Worm (Caenorhabditis elegans): Measurements from ENCODE around the gene F56D5.6.

Gene F56D5.6

ce11 chrIV:9422408-9422807 lies 20.7 kb downstream of the F56D5.6 start, which contains the start of gene F56D5.9:
F56D5.9 (minus strand) TSS chrIV:9422508.
- TF ChIP-seq nhr-237 (tag; optimal IDR thresholded peaks at IDR 0.05), result no peak
- no peak for TF ChIP-seq tbx-8 (GFP tag; optimal IDR thresholded peaks at IDR 0.05)
- TF ChIP-seq sptf-1 (tag; optimal IDR thresholded peaks at IDR 0.05), result no peak
- no peak for TF ChIP-seq snpc-4 (tag; optimal IDR thresholded peaks at IDR 0.05)
- TF ChIP-seq lin-32 (GFP tag; optimal IDR thresholded peaks at IDR 0.05), result no peak
- no peak for TF ChIP-seq unc-62 (GFP tag; optimal IDR thresholded peaks at IDR 0.05)
- TF ChIP-seq elt-1 (tag; optimal IDR thresholded peaks at IDR 0.05; ENCODE audit: borderline replicate concordance, insufficient read depth), result no peak
- no peak for TF ChIP-seq M03D4.4 (tag; optimal IDR thresholded peaks at IDR 0.05)
- TF ChIP-seq cnd-1 (tag; optimal IDR thresholded peaks at IDR 0.05), result no peak
- TF ChIP-seq ces-1 (GFP tag; optimal IDR thresholded peaks at IDR 0.05), result no peak
- TF ChIP-seq ham-2 (GFP tag; optimal IDR thresholded peaks at IDR 0.05), result no peak
- TF ChIP-seq blmp-1 (tag; optimal IDR thresholded peaks at IDR 0.05), result no peak
- TF ChIP-seq lsy-2 (tag; optimal IDR thresholded peaks at IDR 0.05), result no peak
- TF ChIP-seq nhr-12 (tag; optimal IDR thresholded peaks at IDR 0.05), result no peak

ce11 chrIV:9423095-9423494 lies 21.4 kb downstream of the F56D5.6 start, which contains the start of gene srxa-2:
srxa-2 (plus strand) TSS chrIV:9423395.
- TF ChIP-seq nhr-2 (tag; optimal IDR thresholded peaks at IDR 0.05), result no peak
- no peak for TF ChIP-seq bed-3 (GFP tag; optimal IDR thresholded peaks at IDR 0.05)
- no peak for TF ChIP-seq mep-1 (tag; optimal IDR thresholded peaks at IDR 0.05)
- TF ChIP-seq hlh-1 (tag; optimal IDR thresholded peaks at IDR 0.05), result no peak
- no peak for TF ChIP-seq ces-1 (GFP tag; optimal IDR thresholded peaks at IDR 0.05)
- no peak for TF ChIP-seq mls-2 (tag; optimal IDR thresholded peaks at IDR 0.05)
- TF ChIP-seq cnd-1 (tag; optimal IDR thresholded peaks at IDR 0.05), result no peak
- no peak for TF ChIP-seq nhr-28 (tag; optimal IDR thresholded peaks at IDR 0.05)
- TF ChIP-seq ceh-83 (GFP tag; optimal IDR thresholded peaks at IDR 0.05), result no peak
- TF ChIP-seq zip-8 (tag; optimal IDR thresholded peaks at IDR 0.05), result no peak
- no peak for TF ChIP-seq unc-39 (tag; optimal IDR thresholded peaks at IDR 0.05)
- no peak for TF ChIP-seq elt-3 (tag; optimal IDR thresholded peaks at IDR 0.05)
- no peak for TF ChIP-seq ceh-39 (tag; optimal IDR thresholded peaks at IDR 0.05)
- no peak for TF ChIP-seq nhr-76 (tag; optimal IDR thresholded peaks at IDR 0.05)
- TF ChIP-seq ham-2 (GFP tag; optimal IDR thresholded peaks at IDR 0.05), result no peak
- TF ChIP-seq unc-62 (GFP tag; optimal IDR thresholded peaks at IDR 0.05), result no peak
- TF ChIP-seq lsy-2 (tag; optimal IDR thresholded peaks at IDR 0.05), result no peak
- no peak for TF ChIP-seq lin-32 (GFP tag; optimal IDR thresholded peaks at IDR 0.05)
- no peak for TF ChIP-seq pha-4 (tag; optimal IDR thresholded peaks at IDR 0.05)

ce11 chrIV:9427959-9428358 lies 26.2 kb downstream of the F56D5.6 start, which contains the start of gene F59B8.1:
F59B8.1 (plus strand) TSS chrIV:9428259.
- TF ChIP-seq unc-62 (GFP tag; optimal IDR thresholded peaks at IDR 0.05) (no peak), M03D4.4 (tag; optimal IDR thresholded peaks at IDR 0.05) (no peak), lin-32 (GFP tag; optimal IDR thresholded peaks at IDR 0.05) (no peak), bed-3 (GFP tag; optimal IDR thresholded peaks at IDR 0.05) (no peak), nhr-237 (tag; optimal IDR thresholded peaks at IDR 0.05) (no peak), nhr-12 (tag; optimal IDR thresholded peaks at IDR 0.05) (no peak), nhr-28 (tag; optimal IDR thresholded peaks at IDR 0.05) (no peak), unc-39 (tag; optimal IDR thresholded peaks at IDR 0.05) (no peak), ceh-43 (GFP tag; optimal IDR thresholded peaks at IDR 0.05) (no peak), sem-2 (GFP tag; optimal IDR thresholded peaks at IDR 0.05) (no peak), pha-4 (tag; optimal IDR thresholded peaks at IDR 0.05) (no peak), nhr-2 (tag; optimal IDR thresholded peaks at IDR 0.05) (no peak), drap-1 (GFP tag; optimal IDR thresholded peaks at IDR 0.05) (no peak), unc-120 (tag; optimal IDR thresholded peaks at IDR 0.05; ENCODE audit: poor library complexity, severe bottlenecking) (no peak), tbx-8 (GFP tag; optimal IDR thresholded peaks at IDR 0.05) (no peak), nhr-76 (tag; optimal IDR thresholded peaks at IDR 0.05) (no peak), zip-8 (tag; optimal IDR thresholded peaks at IDR 0.05) (no peak), ceh-39 (tag; optimal IDR thresholded peaks at IDR 0.05) (no peak), hlh-1 (tag; optimal IDR thresholded peaks at IDR 0.05) (no peak), elt-1 (tag; optimal IDR thresholded peaks at IDR 0.05; ENCODE audit: borderline replicate concordance, insufficient read depth) (no peak)

ce11 chrIV:9432327-9432726 lies 30.6 kb downstream of the F56D5.6 start:
- no peak for TF ChIP-seq mab-5 (tag; optimal IDR thresholded peaks at IDR 0.05)
- TF ChIP-seq ztf-11 (tag; optimal IDR thresholded peaks at IDR 0.05), result no peak
- TF ChIP-seq ceh-39 (tag; optimal IDR thresholded peaks at IDR 0.05), result no peak
- no peak for TF ChIP-seq ham-2 (GFP tag; optimal IDR thresholded peaks at IDR 0.05)
- TF ChIP-seq nhr-28 (tag; optimal IDR thresholded peaks at IDR 0.05), result no peak
- no peak for TF ChIP-seq unc-120 (tag; optimal IDR thresholded peaks at IDR 0.05; ENCODE audit: poor library complexity, severe bottlenecking)
- TF ChIP-seq flh-1 (GFP tag; optimal IDR thresholded peaks at IDR 0.05), result no peak
- TF ChIP-seq blmp-1 (tag; optimal IDR thresholded peaks at IDR 0.05), result no peak
- TF ChIP-seq lin-13 (tag; optimal IDR thresholded peaks at IDR 0.05), result no peak
- TF ChIP-seq sem-2 (GFP tag; optimal IDR thresholded peaks at IDR 0.05), result no peak
- no peak for TF ChIP-seq mls-2 (tag; optimal IDR thresholded peaks at IDR 0.05)
- TF ChIP-seq unc-39 (tag; optimal IDR thresholded peaks at IDR 0.05), result no peak
- TF ChIP-seq elt-3 (tag; optimal IDR thresholded peaks at IDR 0.05), result no peak
- TF ChIP-seq pha-4 (tag; optimal IDR thresholded peaks at IDR 0.05), result no peak
- TF ChIP-seq nhr-76 (tag; optimal IDR thresholded peaks at IDR 0.05), result no peak
